Worm (Caenorhabditis elegans) whole organism, late embryonic: ENCODE measurements around the gene mmab-1.

Experiments
- hlh-15 ChIP-seq: sonication (generic microtip); optimal IDR thresholded peaks from 2 replicates; lab custom pipeline; 2016; ENCODE audit warnings: missing genetic modification characterization, missing compliant biosample characterization
- nhr-11 ChIP-seq: fragments of 150-350 bp; optimal IDR thresholded peaks from 2 replicates; lab custom pipeline; 2014; ENCODE audit warnings: missing biosample characterization, missing genetic modification characterization

DNA sequence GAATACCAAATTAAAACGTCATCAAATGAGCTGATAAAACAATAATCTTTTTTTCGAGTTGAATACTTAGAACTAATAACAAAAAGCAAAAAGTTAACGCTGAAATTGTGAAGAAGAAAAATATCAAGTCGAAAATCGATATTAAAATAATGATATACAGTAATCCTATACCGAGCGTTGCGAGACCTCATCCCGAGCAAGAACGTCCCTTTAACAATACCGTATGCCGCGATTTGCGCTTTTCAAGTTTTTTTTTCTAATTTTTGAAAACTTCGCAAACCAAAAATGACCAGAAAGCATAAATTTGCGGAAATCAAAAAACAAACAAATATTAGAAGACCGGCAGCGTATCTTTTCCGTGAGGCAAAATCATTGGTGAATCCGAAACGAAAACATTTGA, 30.9 kb downstream of the mmab-1 start, which contains the start of gene F26F4.5:
- TF ChIP-seq nhr-11 (tag; lab: Kevin White, UChicago) (no peak), hlh-15 (no peak)
